Worm (Caenorhabditis elegans) whole organism, L2 larva: ENCODE measurements around the gene clpf-1.

ENCODE experiments used
- C34F6.9 ChIP-seq: fragments of 150-350 bp; optimal IDR thresholded peaks from 2 replicates; lab custom pipeline; 2014; ENCODE audit warnings: missing biosample characterization, missing genetic modification characterization
- ZK546.5 ChIP-seq: sonication (generic microtip); optimal IDR thresholded peaks from 2 replicates; lab custom pipeline; 2017; ENCODE audit warnings: missing biosample characterization, missing genetic modification characterization
- alr-1 ChIP-seq: fragments of 150-350 bp; optimal IDR thresholded peaks from 2 replicates; lab custom pipeline; 2014; ENCODE audit warnings: missing biosample characterization, missing genetic modification characterization
- aly-2 ChIP-seq: fragments of 150-350 bp; optimal IDR thresholded peaks from 2 replicates; lab custom pipeline; 2014; ENCODE audit warnings: missing biosample characterization, missing genetic modification characterization
- blmp-1 ChIP-seq: sonication (generic microtip); optimal IDR thresholded peaks from 2 replicates; lab custom pipeline; 2017; ENCODE audit warnings: missing genetic modification characterization, mild to moderate bottlenecking, missing compliant biosample characterization, antibody characterized with exemption, moderate library complexity; ENCODE audit not compliant: insufficient read depth
- crh-2 ChIP-seq: sonication (generic microtip); optimal IDR thresholded peaks from 2 replicates; lab custom pipeline; 2017; ENCODE audit warnings: missing biosample characterization, missing genetic modification characterization
- dmd-4 ChIP-seq: sonication (generic microtip); optimal IDR thresholded peaks from 2 replicates; lab custom pipeline; 2017; ENCODE audit warnings: missing biosample characterization, missing genetic modification characterization
- egl-27 ChIP-seq: sonication (generic microtip); optimal IDR thresholded peaks from 3 replicates; lab custom pipeline; 2017; ENCODE audit warnings: missing biosample characterization, missing genetic modification reagents, missing genetic modification characterization
- elt-3 ChIP-seq: sonication (generic microtip); optimal IDR thresholded peaks from 2 replicates; lab custom pipeline; 2017; ENCODE audit warnings: missing biosample characterization, missing genetic modification characterization
- gmeb-1 ChIP-seq: fragments of 150-350 bp; optimal IDR thresholded peaks from 2 replicates; lab custom pipeline; 2014; ENCODE audit warnings: missing biosample characterization, missing genetic modification characterization
- lin-11 ChIP-seq: fragments of 150-350 bp; sonication (generic microtip); optimal IDR thresholded peaks from 2 replicates; lab custom pipeline; 2014; ENCODE audit warnings: missing biosample characterization, missing genetic modification characterization, inconsistent platforms, mixed read lengths
- lin-13 ChIP-seq: fragments of 150-350 bp; optimal IDR thresholded peaks from 2 replicates; lab custom pipeline; 2014; ENCODE audit warnings: missing biosample characterization, missing genetic modification reagents, missing genetic modification characterization
- lin-39 ChIP-seq: fragments of 150-350 bp; optimal IDR thresholded peaks from 2 replicates; lab custom pipeline; 2014; ENCODE audit warnings: missing biosample characterization, missing genetic modification reagents, missing genetic modification characterization
- lsy-2 ChIP-seq, 2 experiments: fragments of 150-350 bp in 1 of 2; sonication (generic microtip) in 1 of 2; optimal IDR thresholded peaks; 2 replicates each; lab custom pipeline; 2014 to 2017; ENCODE audit warnings: missing biosample characterization in 2 of 2, missing genetic modification characterization in 2 of 2
- mdl-1 ChIP-seq, 2 experiments: fragments of 150-350 bp in 1 of 2; sonication (generic microtip) in 1 of 2; optimal IDR thresholded peaks; 2 replicates each; lab custom pipeline; 2017; ENCODE audit warnings: missing biosample characterization in 2 of 2, missing genetic modification characterization in 2 of 2
- nhr-10 ChIP-seq: sonication (generic microtip); optimal IDR thresholded peaks from 2 replicates; lab custom pipeline; 2017; ENCODE audit warnings: missing biosample characterization, missing genetic modification characterization
- nhr-11 ChIP-seq: fragments of 150-350 bp; optimal IDR thresholded peaks from 2 replicates; lab custom pipeline; 2014; ENCODE audit warnings: missing biosample characterization, missing genetic modification characterization
- nhr-129 ChIP-seq: fragments of 150-350 bp; optimal IDR thresholded peaks from 2 replicates; lab custom pipeline; 2014; ENCODE audit warnings: missing biosample characterization, missing genetic modification characterization
- nhr-21 ChIP-seq: fragments of 150-350 bp; optimal IDR thresholded peaks from 2 replicates; lab custom pipeline; 2014; ENCODE audit warnings: missing biosample characterization, missing genetic modification characterization
- nhr-237 ChIP-seq: fragments of 150-350 bp; optimal IDR thresholded peaks from 2 replicates; lab custom pipeline; 2014; ENCODE audit warnings: missing biosample characterization, missing genetic modification characterization
- nhr-25 ChIP-seq: fragments of 150-350 bp; sonication (generic microtip); optimal IDR thresholded peaks from 3 replicates; lab custom pipeline; 2014; ENCODE audit warnings: missing biosample characterization, missing genetic modification characterization
- nhr-77 ChIP-seq: fragments of 150-350 bp; optimal IDR thresholded peaks from 2 replicates; lab custom pipeline; 2014; ENCODE audit warnings: missing biosample characterization, missing genetic modification characterization
- sem-4 ChIP-seq: fragments of 150-350 bp; optimal IDR thresholded peaks from 2 replicates; lab custom pipeline; 2014; ENCODE audit warnings: missing biosample characterization, missing genetic modification reagents, missing genetic modification characterization
- sma-3 ChIP-seq: sonication (generic microtip); optimal IDR thresholded peaks from 2 replicates; lab custom pipeline; 2016; ENCODE audit warnings: missing genetic modification reagents, missing genetic modification characterization, missing compliant biosample characterization
- snpc-4 ChIP-seq: fragments of 150-350 bp; optimal IDR thresholded peaks from 2 replicates; lab custom pipeline; 2014; ENCODE audit warnings: missing biosample characterization, missing genetic modification characterization
- unc-39 ChIP-seq: fragments of 150-350 bp; optimal IDR thresholded peaks from 2 replicates; lab custom pipeline; 2014; ENCODE audit warnings: missing biosample characterization, missing genetic modification characterization
- unc-55 ChIP-seq: fragments of 150-350 bp; sonication (generic microtip); optimal IDR thresholded peaks from 3 replicates; lab custom pipeline; 2014; ENCODE audit warnings: missing biosample characterization, missing genetic modification reagents, missing genetic modification characterization
- unc-62 ChIP-seq: fragments of 150-350 bp; optimal IDR thresholded peaks from 2 replicates; lab custom pipeline; 2014; ENCODE audit warnings: missing biosample characterization, missing genetic modification reagents, missing genetic modification characterization
- zag-1 ChIP-seq: fragments of 150-350 bp; optimal IDR thresholded peaks from 2 replicates; lab custom pipeline; 2014; ENCODE audit warnings: missing biosample characterization, missing genetic modification characterization
- ztf-1 ChIP-seq: fragments of 200-800 bp; sonication (Bioruptor generic); conservative IDR thresholded peaks from 2 replicates; pipeline ENCODE4 v1.3.6; 2022; ENCODE audit warnings: missing genetic modification characterization, missing compliant biosample characterization
- ztf-11 ChIP-seq: sonication (generic microtip); optimal IDR thresholded peaks from 2 replicates; lab custom pipeline; 2017; ENCODE audit warnings: missing biosample characterization, missing genetic modification characterization
- ztf-4 ChIP-seq: fragments of 150-350 bp; optimal IDR thresholded peaks from 2 replicates; lab custom pipeline; 2014; ENCODE audit warnings: missing biosample characterization, missing genetic modification characterization

Gene clpf-1

ce11 chrIII:3389426-3390020 is 8.0 kb upstream of the clpf-1 start, which contains the start of the genes elmd-1 and hecw-1 (continued):
- TF ChIP-seq lin-11 (tag; lab: Kevin White, UChicago), result no peak
- no peak for TF ChIP-seq ZK546.5 (tag; lab: Kevin White, UChicago)
- TF ChIP-seq ztf-11, result no peak
- no peak for TF ChIP-seq nhr-10 (tag; lab: Kevin White, UChicago)

ce11 chrIII:3390144-3390543 is 7.4 kb upstream of the clpf-1 start:
- TF ChIP-seq ztf-11 (no peak), unc-55 (no peak), unc-62 (GFP tag; lab: Kevin White, UChicago) (no peak), zag-1 (tag; lab: Kevin White, UChicago) (no peak), nhr-11 (tag; lab: Kevin White, UChicago) (no peak), nhr-237 (tag; lab: Kevin White, UChicago) (no peak), nhr-129 (tag; lab: Kevin White, UChicago) (no peak), egl-27 (tag; lab: Kevin White, UChicago) (no peak), aly-2 (tag; lab: Kevin White, UChicago) (no peak), nhr-21 (tag; lab: Kevin White, UChicago) (no peak)

- TF ChIP-seq unc-55 (no peak), crh-2 (tag; lab: Kevin White, UChicago) (no peak), alr-1 (no peak), nhr-77 (tag; lab: Kevin White, UChicago) (no peak), dmd-4 (tag; lab: Kevin White, UChicago) (no peak), nhr-237 (tag; lab: Kevin White, UChicago) (no peak)
Observed at ce11 chrIII:3393687-3394086, 3.9 kb upstream of the clpf-1 start, which contains the start of gene mlc-4. Gene mlc-4 (minus strand): TSS chrIII:3393787.

ce11 chrIII:3395112-3395511 is 2.4 kb upstream of the clpf-1 start:
- TF ChIP-seq unc-62 (GFP tag; lab: Kevin White, UChicago) (no peak), nhr-21 (tag; lab: Kevin White, UChicago) (no peak), ztf-11 (no peak), lin-11 (tag; lab: Kevin White, UChicago) (no peak), sma-3 (GFP tag; lab: Kevin White, UChicago) (no peak), alr-1 (no peak), unc-39 (tag; lab: Kevin White, UChicago) (no peak), snpc-4 (tag; lab: Kevin White, UChicago) (no peak), elt-3 (no peak), lin-13 (GFP tag; lab: Kevin White, UChicago) (no peak), blmp-1 (no peak), lin-39 (no peak), egl-27 (tag; lab: Kevin White, UChicago) (no peak), nhr-237 (tag; lab: Kevin White, UChicago) (no peak), ztf-1 (GFP tag; lab: Robert Waterston, UW) (no peak)

- TF ChIP-seq C34F6.9, result peak; percentile 56
- TF ChIP-seq ztf-1 (GFP tag; lab: Robert Waterston, UW), result no peak
- TF ChIP-seq nhr-237 (tag; lab: Kevin White, UChicago), result no peak
- TF ChIP-seq unc-55, result peak; percentile 55
- TF ChIP-seq sma-3 (GFP tag; lab: Kevin White, UChicago), result no peak
- TF ChIP-seq gmeb-1 (tag; lab: Kevin White, UChicago), result peak; percentile 40
- peak; percentile 26 for TF ChIP-seq crh-2 (tag; lab: Kevin White, UChicago)
- no peak for TF ChIP-seq unc-62 (GFP tag; lab: Kevin White, UChicago)
- peak; percentile 32 for TF ChIP-seq nhr-129 (tag; lab: Kevin White, UChicago)
- TF ChIP-seq ZK546.5 (tag; lab: Kevin White, UChicago), result no peak
- peak in 1 of 2 experiments; percentile 41 for TF ChIP-seq lsy-2 (tag; optimal IDR thresholded peaks at IDR 0.05; lab: Kevin White, UChicago)
Observed at ce11 chrIII:3395874-3396467, 1.6 kb upstream of the clpf-1 start, which contains the start of gene cri-3. Gene cri-3 (plus strand): TSS chrIII:3396355.

- TF ChIP-seq mdl-1 (tag; optimal IDR thresholded peaks at IDR 0.05; lab: Kevin White, UChicago) (no peak), ztf-4 (tag; lab: Kevin White, UChicago) (no peak), sem-4 (no peak), blmp-1 (no peak), nhr-25 (tag; lab: Kevin White, UChicago) (no peak), crh-2 (tag; lab: Kevin White, UChicago) (no peak), unc-55 (peak; percentile 31)
Observed at ce11 chrIII:3398485-3398884, 942 bp downstream of the clpf-1 start.
